Worm (Caenorhabditis elegans): ENCODE measurements around the gene F26D2.14.

The F26D2.14 gene

ce11 chrV:16447735-16448134 lies 12.1 kb downstream of the F26D2.14 start, which contains the start of gene T08G3.13:
T08G3.13 (plus strand) TSS chrV:16448035.
- TF ChIP-seq zfp-3 (GFP tag; conservative IDR thresholded peaks at IDR 0.05) = no peak
- no peak for TF ChIP-seq fkh-10 (GFP tag; optimal IDR thresholded peaks at IDR 0.05)
- no peak for TF ChIP-seq ceh-32 (tag; optimal IDR thresholded peaks at IDR 0.05; ENCODE audit: poor library complexity)
- TF ChIP-seq duxl-1 (tag; optimal IDR thresholded peaks at IDR 0.05; ENCODE audit: poor library complexity) = no peak
- no peak for TF ChIP-seq egl-27 (tag; optimal IDR thresholded peaks at IDR 0.05)
- TF ChIP-seq ceh-82 (tag; optimal IDR thresholded peaks at IDR 0.05) = no peak
- no peak for TF ChIP-seq F37D6.2 (tag; optimal IDR thresholded peaks at IDR 0.05)
- no peak for TF ChIP-seq tag-97 (GFP tag; IDR thresholded peaks at IDR 0.05)
- no peak for TF ChIP-seq lsy-2 (tag; optimal IDR thresholded peaks at IDR 0.05)
- TF ChIP-seq ZK546.5 (tag; optimal IDR thresholded peaks at IDR 0.05) = no peak
- TF ChIP-seq dve-1 (tag; optimal IDR thresholded peaks at IDR 0.05; ENCODE audit: insufficient read depth) = no peak
- TF ChIP-seq daf-12 (tag; optimal IDR thresholded peaks at IDR 0.05) = no peak
- no peak for TF ChIP-seq lin-39 (tag; optimal IDR thresholded peaks at IDR 0.05)
- no peak for TF ChIP-seq mxl-2 (GFP tag; conservative IDR thresholded peaks at IDR 0.05)
- TF ChIP-seq Y105C5A.15 (GFP tag; IDR thresholded peaks at IDR 0.05) = no peak
- no peak for TF ChIP-seq Y48G9A.11 (GFP tag; IDR thresholded peaks at IDR 0.05)
- no peak for TF ChIP-seq hmg-1.1 (GFP tag; IDR thresholded peaks at IDR 0.05)
- no peak for TF ChIP-seq unc-39 (tag; optimal IDR thresholded peaks at IDR 0.05)
- TF ChIP-seq ces-1 (GFP tag; optimal IDR thresholded peaks at IDR 0.05) = no peak
- no peak for TF ChIP-seq ztf-11 (tag; optimal IDR thresholded peaks at IDR 0.05)

DNA sequence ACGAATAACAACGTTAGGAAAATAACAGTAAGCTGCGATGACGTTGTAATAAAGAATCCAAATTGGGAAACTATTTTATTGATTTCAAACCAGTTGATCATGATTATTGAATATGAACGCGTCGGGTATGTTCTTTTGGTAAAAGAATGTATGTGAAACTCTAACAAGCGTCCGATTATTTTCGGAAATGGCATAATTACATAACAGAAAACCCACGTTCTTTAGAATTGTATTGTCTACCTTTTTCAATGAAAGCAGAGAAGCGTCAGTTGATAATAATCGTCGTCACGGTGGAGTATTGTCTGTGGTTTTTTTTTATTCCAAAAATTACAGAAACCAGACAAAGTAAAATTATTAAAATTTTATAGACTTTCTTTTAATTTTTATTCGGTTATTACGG lies 19.4 kb downstream of the F26D2.14 start, which contains the start of gene str-14:
str-14 (minus strand) TSS at position 101 of the 400 bp plus-strand sequence.
- TF ChIP-seq ceh-62 (tag; optimal IDR thresholded peaks at IDR 0.05) (no peak), hlh-30 (tag; optimal IDR thresholded peaks at IDR 0.05; ENCODE audit: insufficient read depth) (no peak), jun-1 (tag; optimal IDR thresholded peaks at IDR 0.05) (no peak), tag-97 (GFP tag; IDR thresholded peaks at IDR 0.05) (no peak), fos-1 (tag; optimal IDR thresholded peaks at IDR 0.05) (no peak), saeg-2 (GFP tag; IDR thresholded peaks at IDR 0.05) (no peak), daf-8 (GFP tag; IDR thresholded peaks at IDR 0.05) (no peak), nhr-237 (tag; optimal IDR thresholded peaks at IDR 0.05) (no peak), lir-3 (tag; optimal IDR thresholded peaks at IDR 0.05) (no peak), mxl-2 (GFP tag; conservative IDR thresholded peaks at IDR 0.05) (no peak), duxl-1 (tag; optimal IDR thresholded peaks at IDR 0.05; ENCODE audit: poor library complexity) (no peak), nhr-25 (tag; optimal IDR thresholded peaks at IDR 0.05; ENCODE audit: borderline replicate concordance, insufficient read depth) (no peak), egl-27 (tag; optimal IDR thresholded peaks at IDR 0.05) (no peak), nhr-77 (tag; optimal IDR thresholded peaks at IDR 0.05) (no peak), madf-9 (GFP tag; conservative IDR thresholded peaks at IDR 0.05) (no peak)

DNA sequence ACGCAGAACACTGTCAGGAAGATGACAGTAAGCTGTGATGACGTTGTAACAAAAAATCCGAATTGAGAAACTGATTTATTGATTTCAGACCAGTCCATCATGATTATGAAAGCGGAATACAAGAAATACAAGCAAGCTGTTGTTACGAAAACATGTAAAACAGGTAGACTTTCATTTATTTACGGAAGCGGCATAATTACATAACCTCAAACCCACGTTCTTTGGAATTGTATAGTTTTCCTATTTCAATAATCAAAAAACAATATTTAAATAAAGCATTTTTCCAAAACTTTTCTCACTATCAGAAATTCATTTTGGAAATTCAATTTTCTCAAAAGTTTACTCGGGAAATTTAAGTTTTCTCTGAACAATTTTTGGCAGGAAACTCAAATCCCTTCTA lies 23.1 kb downstream of the F26D2.14 start, which contains the start of gene str-15:
str-15 (minus strand) TSS at position 101 of the 400 bp plus-strand sequence.
- no peak for TF ChIP-seq F10B5.3 (tag; optimal IDR thresholded peaks at IDR 0.05)
- TF ChIP-seq daf-16 (GFP tag; optimal IDR thresholded peaks at IDR 0.05) = no peak
- TF ChIP-seq daf-16 (tag; optimal IDR thresholded peaks at IDR 0.05) = no peak
- TF ChIP-seq skn-1 (tag; optimal IDR thresholded peaks at IDR 0.05) = no peak
- no peak for TF ChIP-seq hmg-1.1 (GFP tag; IDR thresholded peaks at IDR 0.05)
- TF ChIP-seq jun-1 (tag; optimal IDR thresholded peaks at IDR 0.05) = no peak
- no peak for TF ChIP-seq F26F4.8 (GFP tag; conservative IDR thresholded peaks at IDR 0.05)
- TF ChIP-seq T20F7.1 (GFP tag; optimal IDR thresholded peaks at IDR 0.05) = no peak
- TF ChIP-seq ceh-28 (tag; optimal IDR thresholded peaks at IDR 0.05) = no peak
- TF ChIP-seq nhr-102 (tag; optimal IDR thresholded peaks at IDR 0.05) = no peak
- TF ChIP-seq dve-1 (tag; optimal IDR thresholded peaks at IDR 0.05; ENCODE audit: insufficient read depth) = no peak
- no peak for TF ChIP-seq set-16 (GFP tag; IDR thresholded peaks at IDR 0.05)
- no peak for TF ChIP-seq egl-43 (GFP tag; IDR thresholded peaks at IDR 0.05)
- TF ChIP-seq lim-7 (GFP tag; IDR thresholded peaks at IDR 0.05) = no peak
- TF ChIP-seq spr-1 (tag; optimal IDR thresholded peaks at IDR 0.05) = no peak
- TF ChIP-seq daf-12 (tag; optimal IDR thresholded peaks at IDR 0.05) = no peak
- TF ChIP-seq Y75B8A.6 (GFP tag; IDR thresholded peaks at IDR 0.05) = no peak
- TF ChIP-seq aly-2 (tag; optimal IDR thresholded peaks at IDR 0.05) = no peak
- no peak for TF ChIP-seq egl-27 (tag; optimal IDR thresholded peaks at IDR 0.05)
- TF ChIP-seq zip-2 (tag; optimal IDR thresholded peaks at IDR 0.05) = no peak
